Worm (Caenorhabditis elegans) whole organism, L1 larva: ENCODE data around the gene grl-10.

Source experiments
- aly-2 ChIP-seq: fragments of 150-350 bp; optimal IDR thresholded peaks from 2 replicates; lab custom pipeline; 2014; ENCODE audit warnings: missing biosample characterization, missing genetic modification characterization
- ama-1 ChIP-seq: fragments of 150-350 bp; optimal IDR thresholded peaks from 2 replicates; lab custom pipeline; 2014
- ceh-8 ChIP-seq: fragments of 200-800 bp; sonication (Bioruptor generic); optimal IDR thresholded peaks from 2 replicates; lab custom pipeline; 2018; ENCODE audit warnings: mild to moderate bottlenecking, missing genetic modification characterization, moderate library complexity, missing compliant biosample characterization
- lin-15B ChIP-seq: fragments of 150-350 bp; sonication (generic microtip); optimal IDR thresholded peaks from 3 replicates; lab custom pipeline; 2014; ENCODE audit warnings: missing biosample characterization, missing genetic modification characterization
- lir-3 ChIP-seq: sonication (generic microtip); optimal IDR thresholded peaks from 2 replicates; lab custom pipeline; 2016; ENCODE audit warnings: mild to moderate bottlenecking, missing genetic modification characterization, moderate library complexity, missing compliant biosample characterization; ENCODE audit not compliant: poor library complexity
- nhr-237 ChIP-seq: fragments of 150-350 bp; optimal IDR thresholded peaks from 2 replicates; lab custom pipeline; 2014; ENCODE audit warnings: missing biosample characterization, missing genetic modification characterization
- unc-98 ChIP-seq: fragments of 200-800 bp; sonication (Bioruptor generic); IDR thresholded peaks from 2 replicates; pipeline ENCODE4 v1.3.6; 2022; ENCODE audit warnings: missing genetic modification characterization, missing compliant biosample characterization

DNA sequence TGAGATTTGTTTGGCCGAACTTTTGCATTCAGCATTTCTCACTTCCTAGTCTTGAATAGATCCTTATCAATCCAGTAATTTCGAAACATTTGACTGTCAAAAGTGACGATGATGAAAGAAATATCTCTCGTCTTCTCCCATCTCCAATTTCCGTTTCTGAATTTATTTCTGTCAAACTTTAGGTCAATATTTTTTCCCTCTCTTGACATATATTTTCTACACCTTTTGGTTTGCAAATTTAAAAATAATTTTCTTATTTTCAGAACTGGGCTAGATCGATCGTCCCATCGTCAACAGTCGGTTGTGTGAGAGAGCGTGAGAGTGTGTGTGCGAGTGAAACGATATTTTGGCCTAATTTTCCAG, 30.4 kb downstream of the grl-10 start, which contains the start of gene xpo-1:
- TF ChIP-seq aly-2 = no peak
- TF ChIP-seq lir-3 (tag; lab: Kevin White, UChicago) = no peak
- no peak for TF ChIP-seq unc-98 (GFP tag; lab: Robert Waterston, UW)
- TF ChIP-seq ceh-8 (GFP tag; lab: Kevin White, UChicago) = no peak
- no peak for TF ChIP-seq nhr-237 (tag; lab: Kevin White, UChicago)
- no peak for TF ChIP-seq ama-1 (lab: Kevin White, UChicago)
- no peak for TF ChIP-seq lin-15B (tag; lab: Kevin White, UChicago)
